Fruit fly (Drosophila melanogaster) whole organism, embryonic: ENCODE measurements around the gene mRpS31.

Experiments
- CG12236 ChIP-seq: fragments of 200-800 bp; sonication (Bioruptor generic); optimal IDR thresholded peaks from 2 replicates; lab custom pipeline; 2016; ENCODE audit warnings: missing biosample characterization, missing genetic modification characterization
- CG30403 ChIP-seq: fragments of 200-800 bp; sonication (Bioruptor generic); optimal IDR thresholded peaks from 3 replicates; lab custom pipeline; 2016; ENCODE audit warnings: missing biosample characterization, missing genetic modification characterization
- CG31441 ChIP-seq: fragments of 200-800 bp; sonication (Bioruptor generic); IDR thresholded peaks from 2 replicates; pipeline ENCODE4 v1.3.6; 2022; ENCODE audit warnings: missing biosample characterization, missing genetic modification characterization
- CG3847 ChIP-seq: fragments of 200-800 bp; sonication (Bioruptor generic); IDR thresholded peaks from 2 replicates; pipeline ENCODE4 v1.3.6; 2022; ENCODE audit warnings: missing biosample characterization, missing genetic modification characterization
- CG6765 ChIP-seq: fragments of 200-800 bp; sonication (Bioruptor generic); optimal IDR thresholded peaks from 3 replicates; lab custom pipeline; 2017; ENCODE audit warnings: missing biosample characterization, mild to moderate bottlenecking, missing genetic modification characterization
- CG8089 ChIP-seq: fragments of 200-800 bp; sonication (Bioruptor generic); optimal IDR thresholded peaks from 3 replicates; lab custom pipeline; 2016; ENCODE audit warnings: missing biosample characterization, missing genetic modification characterization
- CG8924 ChIP-seq: fragments of 200-800 bp; optimal IDR thresholded peaks from 3 replicates; lab custom pipeline; 2019; ENCODE audit warnings: missing biosample characterization, mild to moderate bottlenecking, missing genetic modification characterization, moderate library complexity
- E2f1 ChIP-seq: fragments of 200-800 bp; sonication (Bioruptor generic); IDR thresholded peaks from 2 replicates; pipeline ENCODE4 v1.3.6; 2022; ENCODE audit warnings: missing biosample characterization, missing genetic modification characterization
- Hmx ChIP-seq: fragments of 200-800 bp; sonication (Bioruptor generic); optimal IDR thresholded peaks from 2 replicates; lab custom pipeline; 2016; ENCODE audit warnings: missing biosample characterization, missing genetic modification characterization
- az2 ChIP-seq: fragments of 200-800 bp; sonication (Bioruptor generic); optimal IDR thresholded peaks from 3 replicates; lab custom pipeline; 2016; ENCODE audit warnings: missing biosample characterization, missing genetic modification characterization
- crol ChIP-seq: fragments of 200-800 bp; sonication (Bioruptor generic); IDR thresholded peaks from 2 replicates; pipeline ENCODE4 v1.3.6; 2022; ENCODE audit warnings: missing biosample characterization, missing genetic modification characterization
- gro ChIP-seq: fragments of 200-800 bp; sonication (Bioruptor generic); optimal IDR thresholded peaks from 2 replicates; lab custom pipeline; 2016; ENCODE audit warnings: missing biosample characterization, missing genetic modification characterization
- h ChIP-seq: fragments of >200 bp; optimal IDR thresholded peaks from 2 replicates; lab custom pipeline; 2017
- pnt ChIP-seq: fragments of 200-800 bp; sonication (Bioruptor generic); optimal IDR thresholded peaks from 3 replicates; lab custom pipeline; 2016; ENCODE audit warnings: missing biosample characterization, missing genetic modification characterization

DNA sequence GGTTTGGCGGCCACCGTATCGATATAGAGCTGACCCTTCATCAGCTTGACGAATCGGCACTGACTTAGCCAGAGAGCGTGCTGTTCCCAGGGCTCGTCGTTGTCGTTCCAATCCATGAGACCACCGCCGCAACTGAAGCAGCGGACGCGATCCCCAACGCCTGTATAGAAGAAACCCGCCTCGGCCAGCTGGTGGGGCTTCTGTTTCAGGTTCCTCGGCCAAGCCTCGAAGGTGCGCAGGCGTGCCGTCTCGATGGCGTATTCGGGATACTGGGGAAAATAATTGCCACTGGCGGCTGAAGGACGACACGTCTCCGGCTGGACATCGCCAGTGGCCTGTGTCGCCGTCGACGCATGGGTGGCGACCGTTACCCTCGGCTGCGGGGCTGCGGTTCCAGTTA lies 34.1 kb downstream of the mRpS31 start:
- no peak for TF ChIP-seq CG30403
- TF ChIP-seq CG31441, result no peak
- TF ChIP-seq CG12236, result no peak
- TF ChIP-seq E2f1 (GFP tag; lab: Robert Waterston, UW), result no peak
- no peak for TF ChIP-seq CG6765
- no peak for TF ChIP-seq h (lab: Kevin White, UChicago)
- TF ChIP-seq CG8089 (GFP tag; lab: Kevin White, UChicago), result no peak
- TF ChIP-seq Hmx (GFP tag; lab: Kevin White, UChicago), result no peak
- no peak for TF ChIP-seq CG8924 (tag; lab: Kevin White, UChicago)
- no peak for TF ChIP-seq az2 (GFP tag; lab: Kevin White, UChicago)
- no peak for TF ChIP-seq pnt (GFP tag; lab: Kevin White, UChicago)
- TF ChIP-seq CG3847 (GFP tag; lab: Robert Waterston, UW), result no peak
- no peak for TF ChIP-seq crol (GFP tag; lab: Robert Waterston, UW)
- no peak for TF ChIP-seq gro (GFP tag; lab: Kevin White, UChicago)
